Worm (Caenorhabditis elegans) whole organism, L1 larva: Measurements from ENCODE around the gene R13A5.7.

Experiments used
- C34B4.2 ChIP-seq: sonication (generic microtip); optimal IDR thresholded peaks from 2 replicates; lab custom pipeline; 2017; ENCODE audit warnings: mild to moderate bottlenecking, missing genetic modification characterization, missing compliant biosample characterization
- F16B12.6 ChIP-seq: fragments of 150-350 bp; optimal IDR thresholded peaks from 2 replicates; lab custom pipeline; 2014; ENCODE audit warnings: missing biosample characterization, missing genetic modification characterization
- blmp-1 ChIP-seq: fragments of 150-350 bp; optimal IDR thresholded peaks from 2 replicates; lab custom pipeline; 2014; ENCODE audit warnings: missing biosample characterization, missing genetic modification characterization
- ceh-63 ChIP-seq: fragments of 200-800 bp; sonication (Bioruptor generic); optimal IDR thresholded peaks from 2 replicates; lab custom pipeline; 2018; ENCODE audit warnings: mild to moderate bottlenecking, missing genetic modification characterization, missing compliant biosample characterization
- ceh-8 ChIP-seq: fragments of 200-800 bp; sonication (Bioruptor generic); optimal IDR thresholded peaks from 2 replicates; lab custom pipeline; 2018; ENCODE audit warnings: mild to moderate bottlenecking, missing genetic modification characterization, moderate library complexity, missing compliant biosample characterization
- ceh-88 ChIP-seq: fragments of 200-800 bp; sonication (Bioruptor generic); IDR thresholded peaks from 2 replicates; pipeline ENCODE4 v1.3.6; 2022; ENCODE audit warnings: missing genetic modification characterization, missing compliant biosample characterization
- dsc-1 ChIP-seq: sonication (generic microtip); optimal IDR thresholded peaks from 2 replicates; lab custom pipeline; 2016; ENCODE audit warnings: mild to moderate bottlenecking, missing genetic modification characterization, missing compliant biosample characterization
- egl-27 ChIP-seq, 2 experiments: fragments of 150-350 bp in 1 of 2; sonication (generic microtip); optimal IDR thresholded peaks; 3 replicates each; lab custom pipeline; 2017 to 2018; ENCODE audit warnings: missing biosample characterization in 2 of 2, missing genetic modification characterization in 2 of 2, missing genetic modification reagents in 2 of 2
- ets-5 ChIP-seq: fragments of 200-800 bp; sonication (Bioruptor generic); IDR thresholded peaks from 2 replicates; pipeline ENCODE4 v1.3.6; 2022; ENCODE audit warnings: missing genetic modification characterization, missing compliant biosample characterization
- fkh-10 ChIP-seq: sonication (generic microtip); optimal IDR thresholded peaks from 2 replicates; lab custom pipeline; 2017; ENCODE audit warnings: missing biosample characterization, missing genetic modification reagents, missing genetic modification characterization
- hlh-4 ChIP-seq: sonication (generic microtip); optimal IDR thresholded peaks from 2 replicates; lab custom pipeline; 2016; ENCODE audit warnings: mild to moderate bottlenecking, missing genetic modification characterization, missing compliant biosample characterization
- hpl-2 ChIP-seq: fragments of 150-350 bp; optimal IDR thresholded peaks from 2 replicates; lab custom pipeline; 2014; ENCODE audit warnings: missing biosample characterization, missing genetic modification reagents, missing genetic modification characterization
- irx-1 ChIP-seq: sonication (generic microtip); optimal IDR thresholded peaks from 2 replicates; lab custom pipeline; 2016; ENCODE audit warnings: missing genetic modification characterization, missing compliant biosample characterization
- lin-13 ChIP-seq: fragments of 150-350 bp; optimal IDR thresholded peaks from 2 replicates; lab custom pipeline; 2014; ENCODE audit warnings: missing biosample characterization, missing genetic modification reagents, missing genetic modification characterization
- lin-14 ChIP-seq: fragments of 200-800 bp; sonication (Bioruptor generic); optimal IDR thresholded peaks from 2 replicates; lab custom pipeline; 2018; ENCODE audit warnings: mild to moderate bottlenecking, missing genetic modification characterization, moderate library complexity, missing compliant biosample characterization
- lin-15B ChIP-seq: fragments of 150-350 bp; sonication (generic microtip); optimal IDR thresholded peaks from 3 replicates; lab custom pipeline; 2014; ENCODE audit warnings: missing biosample characterization, missing genetic modification characterization
- lin-35 ChIP-seq, 2 experiments: fragments of 150-350 bp; optimal IDR thresholded peaks; 2 replicates each; lab custom pipeline; 2014; ENCODE audit warnings: missing biosample characterization in 2 of 2, missing genetic modification characterization in 2 of 2, missing genetic modification reagents in 2 of 2
- lsy-2 ChIP-seq, 2 experiments: fragments of 150-350 bp; optimal IDR thresholded peaks; 2 replicates each; lab custom pipeline; 2014; ENCODE audit warnings: missing biosample characterization in 2 of 2, missing genetic modification characterization in 2 of 2
- mef-2 ChIP-seq: fragments of 150-350 bp; optimal IDR thresholded peaks from 2 replicates; lab custom pipeline; 2014; ENCODE audit warnings: missing biosample characterization, missing genetic modification characterization
- nhr-19 ChIP-seq: fragments of 200-800 bp; sonication (Bioruptor generic); conservative IDR thresholded peaks from 2 replicates; pipeline ENCODE4 v1.3.6; 2022; ENCODE audit warnings: missing genetic modification characterization, missing compliant biosample characterization
- nhr-20 ChIP-seq: sonication (generic microtip); optimal IDR thresholded peaks from 2 replicates; lab custom pipeline; 2016; ENCODE audit warnings: mild to moderate bottlenecking, missing genetic modification characterization, missing compliant biosample characterization
- nhr-28 ChIP-seq: fragments of 150-350 bp; optimal IDR thresholded peaks from 2 replicates; lab custom pipeline; 2014; ENCODE audit warnings: missing biosample characterization, missing genetic modification characterization
- nhr-71 ChIP-seq: sonication (generic microtip); optimal IDR thresholded peaks from 2 replicates; lab custom pipeline; 2016; ENCODE audit warnings: mild to moderate bottlenecking, missing genetic modification characterization, moderate library complexity, missing compliant biosample characterization
- nhr-77 ChIP-seq: fragments of 150-350 bp; optimal IDR thresholded peaks from 2 replicates; lab custom pipeline; 2014; ENCODE audit warnings: missing biosample characterization, missing genetic modification characterization
- nhr-85 ChIP-seq: sonication (generic microtip); peaks from one replicate; lab custom pipeline; 2016; ENCODE audit warnings: missing genetic modification characterization, inconsistent platforms, missing compliant biosample characterization
- nhr-90 ChIP-seq: sonication (generic microtip); optimal IDR thresholded peaks from 2 replicates; lab custom pipeline; 2016; ENCODE audit warnings: mild to moderate bottlenecking, missing genetic modification characterization, missing compliant biosample characterization; ENCODE audit not compliant: poor library complexity
- pax-3 ChIP-seq: fragments of 200-800 bp; sonication (Bioruptor generic); optimal IDR thresholded peaks from 2 replicates; lab custom pipeline; 2018; ENCODE audit warnings: mild to moderate bottlenecking, missing genetic modification characterization, moderate library complexity, missing compliant biosample characterization
- pqm-1 ChIP-seq: sonication (generic microtip); optimal IDR thresholded peaks from 3 replicates; lab custom pipeline; 2017; ENCODE audit warnings: missing biosample characterization, missing genetic modification characterization
- rnt-1 ChIP-seq: sonication (generic microtip); optimal IDR thresholded peaks from 2 replicates; lab custom pipeline; 2016; ENCODE audit warnings: mild to moderate bottlenecking, missing genetic modification characterization, moderate library complexity, missing compliant biosample characterization
- snu-23 ChIP-seq: sonication (generic microtip); optimal IDR thresholded peaks from 2 replicates; lab custom pipeline; 2016; ENCODE audit warnings: missing genetic modification characterization, missing compliant biosample characterization
- sptf-1 ChIP-seq: fragments of 150-350 bp; optimal IDR thresholded peaks from 2 replicates; lab custom pipeline; 2014; ENCODE audit warnings: missing biosample characterization, missing genetic modification characterization
- sup-37 ChIP-seq: fragments of 200-800 bp; sonication (Bioruptor generic); optimal IDR thresholded peaks from 2 replicates; lab custom pipeline; 2018; ENCODE audit warnings: mild to moderate bottlenecking, missing genetic modification characterization, missing compliant biosample characterization
- swsn-7 ChIP-seq: sonication (generic microtip); optimal IDR thresholded peaks from 2 replicates; lab custom pipeline; 2016; ENCODE audit warnings: missing genetic modification characterization, missing compliant biosample characterization
- tbx-2 ChIP-seq: sonication (generic microtip); optimal IDR thresholded peaks from 2 replicates; lab custom pipeline; 2016; ENCODE audit warnings: missing genetic modification characterization, missing compliant biosample characterization
- tlp-1 ChIP-seq: fragments of 150-350 bp; optimal IDR thresholded peaks from 2 replicates; lab custom pipeline; 2014; ENCODE audit warnings: missing biosample characterization, missing genetic modification characterization
- unc-30 ChIP-seq: sonication (generic microtip); optimal IDR thresholded peaks from 2 replicates; lab custom pipeline; 2017; ENCODE audit warnings: missing biosample characterization, missing genetic modification characterization
- unc-98 ChIP-seq: fragments of 200-800 bp; sonication (Bioruptor generic); IDR thresholded peaks from 2 replicates; pipeline ENCODE4 v1.3.6; 2022; ENCODE audit warnings: missing genetic modification characterization, missing compliant biosample characterization
- vab-15 ChIP-seq: sonication (generic microtip); optimal IDR thresholded peaks from 2 replicates; lab custom pipeline; 2017; ENCODE audit warnings: missing genotype, mild to moderate bottlenecking, missing genetic modification characterization, missing compliant biosample characterization
- zag-1 ChIP-seq: fragments of 150-350 bp; optimal IDR thresholded peaks from 2 replicates; lab custom pipeline; 2014; ENCODE audit warnings: missing biosample characterization, missing genetic modification characterization
- ztf-4 ChIP-seq: fragments of 150-350 bp; optimal IDR thresholded peaks from 2 replicates; lab custom pipeline; 2014; ENCODE audit warnings: missing biosample characterization, missing genetic modification characterization

Gene R13A5.7

ce11 chrIII:7557930-7558470 lies 11.9 kb downstream of the R13A5.7 start (continued):
- TF ChIP-seq ceh-63 (GFP tag; lab: Kevin White, UChicago) (no peak), ets-5 (GFP tag; lab: Robert Waterston, UW) (no peak), unc-30 (no peak), fkh-10 (no peak), nhr-20 (tag; lab: Kevin White, UChicago) (peak; percentile 17), lin-13 (no peak), lin-35 (GFP tag; optimal IDR thresholded peaks at IDR 0.05; lab: Kevin White, UChicago) (peak in 1 of 2 experiments; percentile 17), tlp-1 (no peak), F16B12.6 (tag; lab: Kevin White, UChicago) (no peak), unc-98 (no peak), egl-27 (tag; optimal IDR thresholded peaks at IDR 0.05; lab: Kevin White, UChicago) (no peak)

DNA sequence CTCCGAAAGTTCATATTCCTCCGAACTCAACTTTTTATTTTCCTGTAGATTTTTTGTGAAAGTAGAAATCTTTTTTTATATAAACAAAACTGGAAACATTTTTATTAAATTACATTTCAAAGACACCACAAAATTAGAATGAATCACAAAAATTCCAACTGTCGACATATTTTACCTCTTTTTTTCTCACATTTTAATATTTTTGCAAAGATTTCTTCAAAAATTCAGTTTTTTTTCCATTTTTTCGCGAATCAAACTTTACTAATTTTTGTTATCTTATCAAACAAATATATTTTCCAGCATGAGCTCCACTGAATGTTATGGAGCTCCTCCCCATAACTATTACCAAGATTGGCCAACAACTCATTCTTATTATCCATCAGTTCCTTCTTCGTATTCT lies 14.6 kb downstream of the R13A5.7 start, which contains the start of gene ceh-13:
ceh-13 (plus strand) TSS at position 301 of the 400 bp plus-strand sequence.
- TF ChIP-seq vab-15 (tag; lab: Kevin White, UChicago) (no peak), zag-1 (tag; lab: Kevin White, UChicago) (no peak), C34B4.2 (tag; lab: Kevin White, UChicago) (no peak), sup-37 (no peak), blmp-1 (tag; lab: Kevin White, UChicago) (no peak), pax-3 (tag; lab: Kevin White, UChicago) (no peak), nhr-28 (tag; lab: Kevin White, UChicago) (no peak), lsy-2 (tag; optimal IDR thresholded peaks at IDR 0.05; lab: Kevin White, UChicago) (no peak), sptf-1 (tag; lab: Kevin White, UChicago) (no peak), mef-2 (tag; lab: Kevin White, UChicago) (no peak), hlh-4 (tag; lab: Kevin White, UChicago) (no peak), pqm-1 (tag; lab: Kevin White, UChicago) (no peak), dsc-1 (tag; lab: Kevin White, UChicago) (no peak), rnt-1 (tag; lab: Kevin White, UChicago) (no peak), ceh-8 (no peak), ztf-4 (tag; lab: Kevin White, UChicago) (no peak)

DNA sequence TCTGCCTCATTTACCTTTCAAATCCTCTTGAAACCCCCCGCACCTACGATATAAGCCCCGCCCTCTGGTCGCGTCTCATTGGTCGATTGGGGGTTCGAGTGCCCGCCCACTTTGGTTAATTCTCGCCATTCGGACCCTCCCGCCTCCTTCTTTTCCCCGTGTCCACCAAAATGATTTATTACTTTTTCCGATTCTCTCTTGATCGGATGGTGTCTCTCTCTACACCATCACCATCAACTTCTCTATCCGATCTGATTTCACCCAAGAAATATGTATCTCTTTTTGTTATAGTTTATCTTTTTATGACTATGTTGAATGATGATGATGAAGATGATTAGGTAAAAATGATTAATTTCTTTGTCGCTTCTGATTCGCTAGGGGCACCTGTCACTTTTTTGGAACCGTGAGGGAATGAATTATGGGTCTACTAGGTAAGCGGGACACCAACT lies 15.2 kb downstream of the R13A5.7 start:
- no peak for TF ChIP-seq hpl-2
- TF ChIP-seq irx-1 (tag; lab: Kevin White, UChicago): peak; percentile 53
- TF ChIP-seq swsn-7 (tag; lab: Kevin White, UChicago): peak; percentile 16
- peak; percentile 53 for TF ChIP-seq rnt-1 (tag; lab: Kevin White, UChicago)
- no peak for TF ChIP-seq nhr-77
- peak; percentile 33 for TF ChIP-seq nhr-20 (tag; lab: Kevin White, UChicago)
- TF ChIP-seq ztf-4 (tag; lab: Kevin White, UChicago): no peak
- peak; percentile 32 for TF ChIP-seq nhr-19 (GFP tag; lab: Robert Waterston, UW)
- TF ChIP-seq blmp-1 (tag; lab: Kevin White, UChicago): peak; percentile 28
- peak; percentile 22 for TF ChIP-seq tbx-2 (tag; lab: Kevin White, UChicago)
- peak; percentile 19 for TF ChIP-seq nhr-90 (tag; lab: Kevin White, UChicago)
- TF ChIP-seq snu-23 (GFP tag; lab: Kevin White, UChicago): peak; percentile 34
- peak; percentile 60 for TF ChIP-seq lin-14 (GFP tag; lab: Kevin White, UChicago)
- peak; percentile 63 to 69 for TF ChIP-seq lsy-2 (tag; optimal IDR thresholded peaks at IDR 0.05; lab: Kevin White, UChicago)
- peak; percentile 56 for TF ChIP-seq nhr-71 (tag; lab: Kevin White, UChicago)
- no peak for TF ChIP-seq lin-15B
- TF ChIP-seq nhr-85 (tag; lab: Kevin White, UChicago): peak; percentile 92
- no peak for TF ChIP-seq ceh-88 (GFP tag; lab: Robert Waterston, UW)
